Worm (Caenorhabditis elegans) whole organism, L4 larva: Measurements from ENCODE around the gene F12D9.2.

ENCODE experiments used
- D1046.2 ChIP-seq: fragments of 200-800 bp; sonication (Bioruptor generic); IDR thresholded peaks from 2 replicates; pipeline ENCODE4 v1.3.6; 2022; ENCODE audit warnings: missing genetic modification characterization, missing compliant biosample characterization
- F37D6.2 ChIP-seq: sonication (generic microtip); optimal IDR thresholded peaks from 2 replicates; lab custom pipeline; 2016; ENCODE audit warnings: mild to moderate bottlenecking, missing genetic modification characterization, missing compliant biosample characterization
- F44E2.7 ChIP-seq: fragments of 200-800 bp; sonication (Bioruptor generic); IDR thresholded peaks from 2 replicates; pipeline ENCODE4 v2.1.2; 2022; ENCODE audit warnings: missing genetic modification characterization, missing compliant biosample characterization
- F49E8.2 ChIP-seq: sonication (generic microtip); optimal IDR thresholded peaks from 2 replicates; lab custom pipeline; 2016; ENCODE audit warnings: missing compliant biosample characterization, mild to moderate bottlenecking, missing genetic modification characterization, borderline replicate concordance
- T20F7.1 ChIP-seq: fragments of 200-800 bp; sonication (Bioruptor generic); optimal IDR thresholded peaks from 2 replicates; lab custom pipeline; 2018; ENCODE audit warnings: mild to moderate bottlenecking, missing genetic modification characterization, missing compliant biosample characterization
- Y48G9A.11 ChIP-seq: fragments of 200-800 bp; sonication (Bioruptor generic); IDR thresholded peaks from 2 replicates; pipeline ENCODE4 v1.3.6; 2022; ENCODE audit warnings: missing genetic modification reagents, missing genetic modification characterization, missing compliant biosample characterization
- ZK546.5 ChIP-seq, 2 experiments: sonication (generic microtip); optimal IDR thresholded peaks; 2 replicates each; lab custom pipeline; 2017; ENCODE audit warnings: missing biosample characterization in 2 of 2, missing genetic modification characterization in 2 of 2
- aha-1 ChIP-seq: fragments of 150-350 bp; peaks from one replicate; lab custom pipeline; 2014; ENCODE audit warnings: missing biosample characterization, missing genetic modification characterization
- ama-1 ChIP-seq: fragments of 150-350 bp; optimal IDR thresholded peaks from 2 replicates; lab custom pipeline; 2014; ENCODE audit warnings: inconsistent platforms, mixed read lengths
- arid-1 ChIP-seq: fragments of 200-800 bp; sonication (Bioruptor generic); conservative IDR thresholded peaks from 2 replicates; pipeline ENCODE4 v1.3.6; 2022; ENCODE audit warnings: missing genetic modification reagents, missing genetic modification characterization, missing compliant biosample characterization
- ceh-20 ChIP-seq: fragments of 200-800 bp; sonication (Bioruptor generic); IDR thresholded peaks from 2 replicates; pipeline ENCODE4 v1.3.6; 2022; ENCODE audit warnings: missing genetic modification reagents, missing genetic modification characterization, missing compliant biosample characterization
- ceh-28 ChIP-seq: fragments of 150-350 bp; optimal IDR thresholded peaks from 2 replicates; lab custom pipeline; 2014; ENCODE audit warnings: missing biosample characterization, missing genetic modification reagents, missing genetic modification characterization
- ceh-32 ChIP-seq: sonication (generic microtip); optimal IDR thresholded peaks from 2 replicates; lab custom pipeline; 2016; ENCODE audit warnings: mild to moderate bottlenecking, missing genetic modification characterization, missing compliant biosample characterization; ENCODE audit not compliant: poor library complexity
- ceh-44 ChIP-seq: fragments of 200-800 bp; sonication (Bioruptor generic); IDR thresholded peaks from 2 replicates; pipeline ENCODE4 v1.3.6; 2022; ENCODE audit warnings: missing genetic modification reagents, missing genetic modification characterization, missing compliant biosample characterization
- ceh-82 ChIP-seq: sonication (generic microtip); optimal IDR thresholded peaks from 2 replicates; lab custom pipeline; 2017; ENCODE audit warnings: missing biosample characterization, missing genetic modification characterization
- ctbp-1 ChIP-seq: fragments of 200-800 bp; sonication (Bioruptor generic); IDR thresholded peaks from 2 replicates; pipeline ENCODE4 v1.3.6; 2022; ENCODE audit warnings: missing genetic modification reagents, missing genetic modification characterization, missing compliant biosample characterization
- daf-16 ChIP-seq, 3 experiments: sonication (generic microtip); optimal IDR thresholded peaks; 2 replicates each; lab custom pipeline; 2016 to 2017; ENCODE audit warnings: missing genetic modification characterization in 3 of 3, missing genetic modification reagents in 3 of 3, mild to moderate bottlenecking in 2 of 3, missing compliant biosample characterization in 2 of 3, missing biosample characterization in 1 of 3, moderate library complexity in 1 of 3
- daf-19 ChIP-seq: fragments of 200-800 bp; sonication (Bioruptor generic); conservative IDR thresholded peaks from 2 replicates; pipeline ENCODE4 v1.3.6; 2022; ENCODE audit warnings: missing genetic modification characterization, missing compliant biosample characterization
- dmd-6 ChIP-seq: fragments of 200-800 bp; sonication (Bioruptor generic); IDR thresholded peaks from 2 replicates; pipeline ENCODE4 v1.3.6; 2022; ENCODE audit warnings: missing genetic modification reagents, missing genetic modification characterization, missing compliant biosample characterization
- duxl-1 ChIP-seq: sonication (generic microtip); optimal IDR thresholded peaks from 2 replicates; lab custom pipeline; 2016; ENCODE audit warnings: mild to moderate bottlenecking, missing genetic modification characterization, moderate library complexity, missing compliant biosample characterization; ENCODE audit not compliant: poor library complexity
- dve-1 ChIP-seq: sonication (generic microtip); optimal IDR thresholded peaks from 2 replicates; lab custom pipeline; 2017; ENCODE audit warnings: antibody characterized with exemption, mild to moderate bottlenecking, missing genetic modification characterization, missing compliant biosample characterization; ENCODE audit not compliant: insufficient read depth
- hlh-11 ChIP-seq: fragments of 200-800 bp; sonication (Bioruptor generic); optimal IDR thresholded peaks from 2 replicates; lab custom pipeline; 2018; ENCODE audit warnings: mild to moderate bottlenecking, missing genetic modification characterization, missing compliant biosample characterization
- hlh-30 ChIP-seq: sonication (generic microtip); optimal IDR thresholded peaks from 2 replicates; lab custom pipeline; 2017; ENCODE audit warnings: antibody characterized with exemption, mild to moderate bottlenecking, missing genetic modification characterization, missing compliant biosample characterization; ENCODE audit not compliant: insufficient read depth
- jun-1 ChIP-seq: fragments of 150-350 bp; optimal IDR thresholded peaks from 2 replicates; lab custom pipeline; 2014; ENCODE audit warnings: missing biosample characterization, missing genetic modification reagents, missing genetic modification characterization
- lin-13 ChIP-seq: fragments of 150-350 bp; optimal IDR thresholded peaks from 2 replicates; lab custom pipeline; 2014; ENCODE audit warnings: missing biosample characterization, missing genetic modification reagents, missing genetic modification characterization
- madf-5 ChIP-seq, 2 experiments: fragments of 200-800 bp; sonication (Bioruptor generic); IDR thresholded peaks; 2 replicates each; pipeline ENCODE4 v1.3.6; 2022; ENCODE audit warnings: missing compliant biosample characterization in 2 of 2, missing genetic modification characterization in 2 of 2
- mdl-1 ChIP-seq, 2 experiments: fragments of 150-350 bp in 1 of 2; sonication (generic microtip) in 1 of 2; optimal IDR thresholded peaks; 2 replicates each; lab custom pipeline; 2014 to 2017; ENCODE audit warnings: missing biosample characterization in 2 of 2, missing genetic modification characterization in 2 of 2
- mdt-29 ChIP-seq: fragments of 200-800 bp; sonication (Bioruptor generic); IDR thresholded peaks from 2 replicates; pipeline ENCODE4 v1.3.6; 2022; ENCODE audit warnings: missing genetic modification reagents, missing genetic modification characterization, missing compliant biosample characterization
- mes-2 ChIP-seq: sonication (generic microtip); optimal IDR thresholded peaks from 2 replicates; lab custom pipeline; 2016; ENCODE audit warnings: missing genotype, mild to moderate bottlenecking, missing genetic modification characterization, missing compliant biosample characterization; ENCODE audit not compliant: poor library complexity, severe bottlenecking
- nhr-102 ChIP-seq: sonication (generic microtip); optimal IDR thresholded peaks from 2 replicates; lab custom pipeline; 2016; ENCODE audit warnings: mild to moderate bottlenecking, missing genetic modification characterization, moderate library complexity, missing compliant biosample characterization
- nhr-111 ChIP-seq: fragments of 200-800 bp; sonication (Bioruptor generic); optimal IDR thresholded peaks from 2 replicates; lab custom pipeline; 2018; ENCODE audit warnings: mild to moderate bottlenecking, missing genetic modification characterization, missing compliant biosample characterization
- nhr-25 ChIP-seq: sonication (generic microtip); optimal IDR thresholded peaks from 2 replicates; lab custom pipeline; 2017; ENCODE audit warnings: missing genetic modification characterization, mild to moderate bottlenecking, missing compliant biosample characterization, antibody characterized with exemption, moderate library complexity, borderline replicate concordance; ENCODE audit not compliant: insufficient read depth
- nhr-28 ChIP-seq: fragments of 150-350 bp; optimal IDR thresholded peaks from 2 replicates; lab custom pipeline; 2014; ENCODE audit warnings: missing biosample characterization, missing genetic modification characterization
- nhr-41 ChIP-seq: fragments of 200-800 bp; sonication (Bioruptor generic); IDR thresholded peaks from 2 replicates; pipeline ENCODE4 v1.3.6; 2022; ENCODE audit warnings: missing genetic modification reagents, missing genetic modification characterization, missing compliant biosample characterization
- nhr-42 ChIP-seq: fragments of 200-800 bp; sonication (Bioruptor generic); IDR thresholded peaks from 2 replicates; pipeline ENCODE4 v1.3.6; 2022; ENCODE audit warnings: missing genetic modification characterization, missing compliant biosample characterization
- nhr-48 ChIP-seq: sonication (generic microtip); optimal IDR thresholded peaks from 2 replicates; lab custom pipeline; 2016; ENCODE audit warnings: mild to moderate bottlenecking, missing genetic modification characterization, missing compliant biosample characterization
- nhr-76 ChIP-seq: fragments of 150-350 bp; optimal IDR thresholded peaks from 2 replicates; lab custom pipeline; 2014; ENCODE audit warnings: missing biosample characterization, missing genetic modification characterization
- nhr-77 ChIP-seq: fragments of 150-350 bp; optimal IDR thresholded peaks from 2 replicates; lab custom pipeline; 2014; ENCODE audit warnings: missing biosample characterization, missing genetic modification characterization
- snpc-1.2 ChIP-seq: fragments of 200-800 bp; sonication (Bioruptor generic); IDR thresholded peaks from 2 replicates; pipeline ENCODE4 v1.3.6; 2022; ENCODE audit warnings: missing genetic modification reagents, missing genetic modification characterization, missing compliant biosample characterization
- spr-1 ChIP-seq: sonication (generic microtip); optimal IDR thresholded peaks from 2 replicates; lab custom pipeline; 2016; ENCODE audit warnings: mild to moderate bottlenecking, missing genetic modification characterization, missing compliant biosample characterization
- tag-97 ChIP-seq: fragments of 200-800 bp; sonication (Bioruptor generic); IDR thresholded peaks from 2 replicates; pipeline ENCODE4 v1.3.6; 2022; ENCODE audit warnings: missing genetic modification characterization, missing compliant biosample characterization
- unc-130 ChIP-seq: sonication (generic microtip); optimal IDR thresholded peaks from 2 replicates; lab custom pipeline; 2016; ENCODE audit warnings: missing genetic modification reagents, missing genetic modification characterization, missing compliant biosample characterization
- vab-7 ChIP-seq: fragments of 200-800 bp; sonication (Bioruptor generic); IDR thresholded peaks from 2 replicates; pipeline ENCODE4 v1.3.6; 2022; ENCODE audit warnings: missing genetic modification reagents, missing genetic modification characterization, missing compliant biosample characterization
- zag-1 ChIP-seq: fragments of 150-350 bp; optimal IDR thresholded peaks from 2 replicates; lab custom pipeline; 2014; ENCODE audit warnings: missing biosample characterization, missing genetic modification characterization
- zfp-2 ChIP-seq: sonication (generic microtip); optimal IDR thresholded peaks from 2 replicates; lab custom pipeline; 2016; ENCODE audit warnings: mild to moderate bottlenecking, missing genetic modification characterization, missing compliant biosample characterization
- zfp-3 ChIP-seq: fragments of 200-800 bp; sonication (Bioruptor generic); conservative IDR thresholded peaks from 2 replicates; pipeline ENCODE4 v1.3.6; 2022; ENCODE audit warnings: missing genetic modification reagents, missing genetic modification characterization, missing compliant biosample characterization

Gene F12D9.2

DNA sequence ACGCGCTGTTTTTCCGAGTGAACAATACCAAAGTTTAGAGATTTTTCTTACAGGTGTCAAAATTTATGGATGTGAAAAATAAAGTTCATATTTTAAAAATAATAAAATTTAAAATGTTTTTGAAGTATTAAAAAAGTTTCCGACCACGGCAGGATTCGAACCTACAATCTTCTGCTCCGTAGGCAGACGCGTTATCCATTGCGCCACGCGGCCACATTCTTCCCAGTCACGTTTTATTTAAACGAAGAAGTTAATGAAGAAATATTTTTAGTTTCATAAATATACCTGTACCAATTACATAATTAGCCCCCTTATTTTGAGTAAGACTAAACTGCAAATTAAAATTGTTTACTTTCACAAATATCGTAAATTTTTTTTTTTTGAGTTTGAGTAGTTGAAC lies 6.2 kb downstream of the F12D9.2 start (continued):
- peak; percentile 62; the same call in 1 of the 2 replicates for TF ChIP-seq mdt-29 (GFP tag; lab: Robert Waterston, UW)
- TF ChIP-seq dve-1 (tag; lab: Kevin White, UChicago), result peak; percentile 53
- no peak for TF ChIP-seq daf-19 (GFP tag; lab: Robert Waterston, UW)
- TF ChIP-seq madf-5 (GFP tag; IDR thresholded peaks at IDR 0.05; lab: Robert Waterston, UW), result peak in 1 of 2 experiments; percentile 63; a peak in 1 of 4 replicates
- peak; percentile 51 for TF ChIP-seq duxl-1 (tag; lab: Kevin White, UChicago)
- TF ChIP-seq nhr-111 (GFP tag; lab: Kevin White, UChicago), result no peak
- TF ChIP-seq nhr-76, result no peak
- no peak for TF ChIP-seq nhr-77 (tag; lab: Kevin White, UChicago)
- TF ChIP-seq ctbp-1 (GFP tag; lab: Robert Waterston, UW), result 0 out of 2 replicates have a peak, but pooled peaks have one; percentile 40
- TF ChIP-seq unc-130 (GFP tag; lab: Kevin White, UChicago), result peak; percentile 34
- TF ChIP-seq nhr-25 (tag; lab: Kevin White, UChicago), result no peak
- TF ChIP-seq dmd-6, result peak; percentile 43; the same call in 1 of the 2 replicates
- TF ChIP-seq ceh-20 (GFP tag; lab: Robert Waterston, UW), result no peak
- no peak for TF ChIP-seq ceh-28
- TF ChIP-seq jun-1 (tag; lab: Kevin White, UChicago), result no peak
- peak; percentile 74 for TF ChIP-seq snpc-1.2 (GFP tag; lab: Robert Waterston, UW)
- no peak for TF ChIP-seq tag-97 (GFP tag; lab: Robert Waterston, UW)
- no peak for TF ChIP-seq zag-1 (tag; lab: Kevin White, UChicago)
- TF ChIP-seq lin-13 (GFP tag; lab: Kevin White, UChicago), result no peak
- no peak for TF ChIP-seq zfp-2 (tag; lab: Kevin White, UChicago)
- TF ChIP-seq spr-1 (tag; lab: Kevin White, UChicago), result peak; percentile 29
- TF ChIP-seq arid-1, result 0 out of 2 replicates have a peak, but pooled peaks have one; percentile 57
- peak; percentile 62 for TF ChIP-seq vab-7 (GFP tag; lab: Robert Waterston, UW)
- TF ChIP-seq F49E8.2 (tag; lab: Kevin White, UChicago), result peak; percentile 50
- TF ChIP-seq hlh-11 (tag; lab: Kevin White, UChicago), result no peak
- no peak for TF ChIP-seq D1046.2 (GFP tag; lab: Robert Waterston, UW)

DNA sequence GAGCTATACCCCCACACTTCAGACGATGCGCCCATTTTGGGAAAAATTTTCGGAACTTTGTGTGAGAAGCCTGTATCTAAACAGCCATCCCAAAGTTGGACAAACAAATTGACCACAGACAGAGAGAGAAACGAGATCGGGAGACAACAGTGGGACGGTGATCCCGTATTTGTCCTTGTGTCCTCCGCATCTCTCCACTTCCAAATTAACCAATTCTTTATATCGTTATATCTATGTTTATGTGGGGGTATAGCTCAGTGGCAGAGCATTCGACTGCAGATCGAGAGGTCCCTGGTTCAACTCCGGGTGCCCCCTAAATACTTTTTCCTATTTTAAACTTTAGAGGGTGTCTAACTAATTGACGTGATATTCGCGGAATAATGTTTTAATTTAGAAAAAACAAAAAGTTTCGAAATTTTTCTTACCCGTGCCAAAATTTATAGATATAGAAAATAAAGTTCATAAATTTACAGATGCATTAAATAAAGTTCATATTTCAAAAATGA lies 8.2 kb downstream of the F12D9.2 start:
- TF ChIP-seq dmd-6, result peak; percentile 13; the same call in 1 of the 2 replicates
- TF ChIP-seq nhr-42 (GFP tag; lab: Robert Waterston, UW), result peak; percentile 38; the same call in 1 of the 2 replicates
- TF ChIP-seq daf-19 (GFP tag; lab: Robert Waterston, UW), result peak; percentile 77; the same call in 1 of the 2 replicates
- 0 out of 2 replicates have a peak, but pooled peaks have one; percentile 7 for TF ChIP-seq vab-7 (GFP tag; lab: Robert Waterston, UW)
- peak; percentile 25 for TF ChIP-seq ceh-32
- TF ChIP-seq hlh-30 (tag; lab: Kevin White, UChicago), result peak; percentile 24
- peak; percentile 88 for TF ChIP-seq F44E2.7 (GFP tag; lab: Robert Waterston, UW)
- peak; percentile 58 for TF ChIP-seq F49E8.2 (tag; lab: Kevin White, UChicago)
- TF ChIP-seq ama-1 (lab: Kevin White, UChicago), result no peak
- no peak for TF ChIP-seq ZK546.5 (tag; optimal IDR thresholded peaks at IDR 0.05; lab: Kevin White, UChicago)
- no peak for TF ChIP-seq F37D6.2 (tag; lab: Kevin White, UChicago)
- peak; percentile 62; the same call in 1 of the 2 replicates for TF ChIP-seq ctbp-1 (GFP tag; lab: Robert Waterston, UW)
- TF ChIP-seq nhr-41 (GFP tag; lab: Robert Waterston, UW), result 0 out of 2 replicates have a peak, but pooled peaks have one; percentile 11
- 0 out of 2 replicates have a peak, but pooled peaks have one; percentile 25 for TF ChIP-seq ceh-44 (GFP tag; lab: Robert Waterston, UW)
- peak in 1 of 2 experiments; percentile 84 for TF ChIP-seq daf-16 (GFP tag; optimal IDR thresholded peaks at IDR 0.05; lab: Kevin White, UChicago)
- TF ChIP-seq daf-16 (tag; optimal IDR thresholded peaks at IDR 0.05; lab: Kevin White, UChicago), result peak; percentile 13
- TF ChIP-seq nhr-28 (tag; lab: Kevin White, UChicago), result no peak
- TF ChIP-seq mes-2 (tag; lab: Kevin White, UChicago), result peak; percentile 56
- peak; percentile 79 for TF ChIP-seq aha-1 (tag; lab: Kevin White, UChicago)
- TF ChIP-seq zfp-3 (GFP tag; lab: Robert Waterston, UW), result no peak; the same call in 1 of the 2 replicates
- TF ChIP-seq nhr-25 (tag; lab: Kevin White, UChicago), result no peak
- TF ChIP-seq ceh-82 (tag; lab: Kevin White, UChicago), result no peak
- TF ChIP-seq Y48G9A.11 (GFP tag; lab: Robert Waterston, UW), result peak; percentile 55; the same call in 1 of the 2 replicates
- no peak for TF ChIP-seq T20F7.1 (GFP tag; lab: Kevin White, UChicago)
- peak; percentile 43 for TF ChIP-seq nhr-48 (tag; lab: Kevin White, UChicago)
- TF ChIP-seq mdl-1 (tag; optimal IDR thresholded peaks at IDR 0.05; lab: Kevin White, UChicago), result no peak
- TF ChIP-seq nhr-102 (tag; lab: Kevin White, UChicago), result peak; percentile 55
